Fruit fly (Drosophila melanogaster) whole organism, embryonic: Measurements from ENCODE around the gene CG14647.

Experiments used
- B-H2 ChIP-seq: fragments of 200-800 bp; sonication (Bioruptor generic); optimal IDR thresholded peaks from 2 replicates; lab custom pipeline; 2018; ENCODE audit warnings: missing biosample characterization, mild to moderate bottlenecking, missing genetic modification characterization
- CG10543 ChIP-seq: fragments of 200-800 bp; sonication (Bioruptor generic); optimal IDR thresholded peaks from 3 replicates; lab custom pipeline; 2017; ENCODE audit warnings: missing biosample characterization, mild to moderate bottlenecking, missing genetic modification characterization, moderate library complexity
- CG12071 ChIP-seq: fragments of 200-800 bp; sonication (Bioruptor generic); optimal IDR thresholded peaks from 3 replicates; lab custom pipeline; 2018; ENCODE audit warnings: missing biosample characterization, mild to moderate bottlenecking, missing genetic modification characterization
- CG12769 ChIP-seq: fragments of 200-800 bp; sonication (Bioruptor generic); optimal IDR thresholded peaks from 2 replicates; lab custom pipeline; 2019; ENCODE audit warnings: missing biosample characterization, mild to moderate bottlenecking, missing genetic modification characterization, moderate library complexity
- CG13287 ChIP-seq: fragments of 200-800 bp; sonication (Bioruptor generic); IDR thresholded peaks from 2 replicates; pipeline ENCODE4 v1.3.6; 2022; ENCODE audit warnings: missing biosample characterization, missing genetic modification characterization; ENCODE audit not compliant: partially characterized antibody
- CG17186 ChIP-seq: fragments of 200-800 bp; sonication (Bioruptor generic); optimal IDR thresholded peaks from 3 replicates; lab custom pipeline; 2017; ENCODE audit warnings: missing biosample characterization, missing genetic modification reagents, missing genetic modification characterization
- CG18764 ChIP-seq: fragments of 200-800 bp; sonication (Bioruptor generic); optimal IDR thresholded peaks from 3 replicates; lab custom pipeline; 2016; ENCODE audit warnings: missing biosample characterization, missing genetic modification characterization
- CG30020 ChIP-seq: fragments of 200-800 bp; optimal IDR thresholded peaks from 2 replicates; lab custom pipeline; 2019; ENCODE audit warnings: missing biosample characterization, mild to moderate bottlenecking, missing genetic modification characterization, moderate library complexity
- CG31441 ChIP-seq: fragments of 200-800 bp; sonication (Bioruptor generic); IDR thresholded peaks from 2 replicates; pipeline ENCODE4 v1.3.6; 2022; ENCODE audit warnings: missing biosample characterization, missing genetic modification characterization
- CG34422 ChIP-seq: fragments of 200-800 bp; sonication (Bioruptor generic); IDR thresholded peaks from 3 replicates; pipeline ENCODE4 v1.3.6; 2022; ENCODE audit warnings: missing biosample characterization, missing genetic modification characterization
- CG3847 ChIP-seq: fragments of 200-800 bp; sonication (Bioruptor generic); IDR thresholded peaks from 2 replicates; pipeline ENCODE4 v1.3.6; 2022; ENCODE audit warnings: missing biosample characterization, missing genetic modification characterization
- CG42726 ChIP-seq: fragments of 200-800 bp; sonication (Bioruptor generic); IDR thresholded peaks from 2 replicates; pipeline ENCODE4 v1.3.6; 2022; ENCODE audit warnings: missing biosample characterization, missing genetic modification characterization; ENCODE audit not compliant: partially characterized antibody
- CG4424 ChIP-seq: fragments of 200-800 bp; sonication (Bioruptor generic); optimal IDR thresholded peaks from 3 replicates; lab custom pipeline; 2016; ENCODE audit warnings: missing biosample characterization, missing genetic modification characterization
- CG6175 ChIP-seq: fragments of 200-800 bp; sonication (Bioruptor generic); IDR thresholded peaks from 3 replicates; pipeline ENCODE4 v1.3.6; 2022; ENCODE audit warnings: missing biosample characterization, missing genetic modification characterization
- CG6765 ChIP-seq: fragments of 200-800 bp; sonication (Bioruptor generic); optimal IDR thresholded peaks from 3 replicates; lab custom pipeline; 2017; ENCODE audit warnings: missing biosample characterization, mild to moderate bottlenecking, missing genetic modification characterization
- CG7271 ChIP-seq: fragments of 200-800 bp; sonication (Bioruptor generic); optimal IDR thresholded peaks from 2 replicates; lab custom pipeline; 2018; ENCODE audit warnings: missing biosample characterization, mild to moderate bottlenecking, missing genetic modification characterization, moderate library complexity
- CG7786 ChIP-seq: fragments of 200-800 bp; sonication (Bioruptor generic); optimal IDR thresholded peaks from 2 replicates; lab custom pipeline; 2016; ENCODE audit warnings: missing biosample characterization, missing genetic modification characterization
- CG9876 ChIP-seq: fragments of 200-800 bp; sonication (Bioruptor generic); optimal IDR thresholded peaks from 2 replicates; lab custom pipeline; 2016; ENCODE audit warnings: missing biosample characterization, missing genetic modification characterization
- CTCF ChIP-seq: fragments of 200-800 bp; sonication (Bioruptor generic); optimal IDR thresholded peaks from 2 replicates; lab custom pipeline; 2017; ENCODE audit warnings: missing biosample characterization, mild to moderate bottlenecking, missing genetic modification characterization, moderate library complexity
- Dll ChIP-seq: fragments of 200-800 bp; sonication (Bioruptor generic); IDR thresholded peaks from 4 replicates; pipeline ENCODE4 v1.3.6; 2022; ENCODE audit warnings: missing biosample characterization, missing genetic modification characterization; ENCODE audit not compliant: partially characterized antibody
- E2f2 ChIP-seq: fragments of 200-800 bp; sonication (Bioruptor generic); IDR thresholded peaks from 2 replicates; pipeline ENCODE4 v1.3.6; 2022; ENCODE audit warnings: missing biosample characterization, missing genetic modification characterization
- Fer2 ChIP-seq: fragments of 200-800 bp; sonication (Bioruptor generic); optimal IDR thresholded peaks from 2 replicates; lab custom pipeline; 2018; ENCODE audit warnings: missing biosample characterization, mild to moderate bottlenecking, missing genetic modification characterization, moderate library complexity
- MESR4 ChIP-seq: fragments of 200-800 bp; sonication (Bioruptor generic); optimal IDR thresholded peaks from 2 replicates; lab custom pipeline; 2018; ENCODE audit warnings: missing biosample characterization, mild to moderate bottlenecking, missing genetic modification characterization, moderate library complexity
- NK7.1 ChIP-seq: fragments of 200-800 bp; sonication (Bioruptor generic); optimal IDR thresholded peaks from 3 replicates; lab custom pipeline; 2016; ENCODE audit warnings: missing biosample characterization, missing genetic modification characterization
- Ssrp ChIP-seq: fragments of 200-800 bp; sonication (Bioruptor generic); optimal IDR thresholded peaks from 2 replicates; lab custom pipeline; 2018; ENCODE audit warnings: missing biosample characterization, mild to moderate bottlenecking, missing genetic modification characterization, moderate library complexity
- YL-1 ChIP-seq: fragments of 200-800 bp; sonication (Bioruptor generic); optimal IDR thresholded peaks from 3 replicates; lab custom pipeline; 2017; ENCODE audit warnings: missing biosample characterization, mild to moderate bottlenecking, missing genetic modification characterization
- bbx ChIP-seq: fragments of 200-800 bp; sonication (Bioruptor generic); IDR thresholded peaks from 2 replicates; pipeline ENCODE4 v1.3.6; 2022; ENCODE audit warnings: missing biosample characterization, missing genetic modification characterization; ENCODE audit not compliant: partially characterized antibody
- bigmax ChIP-seq: fragments of 200-800 bp; sonication (Bioruptor generic); optimal IDR thresholded peaks from 2 replicates; lab custom pipeline; 2018; ENCODE audit warnings: missing biosample characterization, mild to moderate bottlenecking, missing genetic modification characterization
- cg ChIP-seq: fragments of 200-800 bp; sonication (Bioruptor generic); optimal IDR thresholded peaks from 3 replicates; lab custom pipeline; 2019; ENCODE audit warnings: missing biosample characterization, mild to moderate bottlenecking, missing genetic modification characterization, moderate library complexity
- ems ChIP-seq: fragments of 200-800 bp; sonication (Bioruptor generic); optimal IDR thresholded peaks from 3 replicates; lab custom pipeline; 2016; ENCODE audit warnings: missing biosample characterization, missing genetic modification characterization
- grau ChIP-seq: fragments of 200-800 bp; optimal IDR thresholded peaks from 3 replicates; lab custom pipeline; 2019; ENCODE audit warnings: missing biosample characterization, mild to moderate bottlenecking, missing genetic modification characterization, moderate library complexity
- insv ChIP-seq, 2 experiments: fragments of 200-800 bp; sonication (Bioruptor generic); optimal IDR thresholded peaks; 3 replicates each; lab custom pipeline; 2016 to 2018; ENCODE audit warnings: missing biosample characterization in 2 of 2, missing genetic modification characterization in 2 of 2
- lilli ChIP-seq: fragments of 200-800 bp; sonication (Bioruptor generic); optimal IDR thresholded peaks from 3 replicates; lab custom pipeline; 2016; ENCODE audit warnings: missing biosample characterization, missing genetic modification characterization
- mld ChIP-seq: fragments of 200-800 bp; sonication (Bioruptor generic); IDR thresholded peaks from 3 replicates; pipeline ENCODE4 v1.3.6; 2022; ENCODE audit warnings: missing biosample characterization, missing genetic modification characterization; ENCODE audit not compliant: partially characterized antibody
- nerfin-2 ChIP-seq: fragments of 200-800 bp; sonication (Bioruptor generic); IDR thresholded peaks from 2 replicates; pipeline ENCODE4 v1.3.6; 2022; ENCODE audit warnings: missing biosample characterization, missing genetic modification characterization; ENCODE audit not compliant: partially characterized antibody
- phol ChIP-seq: fragments of 200-800 bp; sonication (Bioruptor generic); optimal IDR thresholded peaks from 3 replicates; lab custom pipeline; 2018; ENCODE audit warnings: missing biosample characterization, mild to moderate bottlenecking, missing genetic modification characterization, moderate library complexity
- pita ChIP-seq: fragments of 200-800 bp; sonication (Bioruptor generic); optimal IDR thresholded peaks from 2 replicates; lab custom pipeline; 2017; ENCODE audit warnings: missing biosample characterization, mild to moderate bottlenecking, missing genetic modification characterization
- sd ChIP-seq: fragments of 200-800 bp; sonication (Bioruptor generic); optimal IDR thresholded peaks from 3 replicates; lab custom pipeline; 2018; ENCODE audit warnings: missing biosample characterization, mild to moderate bottlenecking, missing genetic modification characterization, moderate library complexity
- sens-2 ChIP-seq: fragments of 200-800 bp; sonication (Bioruptor generic); IDR thresholded peaks from 2 replicates; pipeline ENCODE4 v1.3.6; 2022; ENCODE audit warnings: missing biosample characterization, missing genetic modification characterization
- sim ChIP-seq: fragments of 200-800 bp; sonication (Bioruptor generic); IDR thresholded peaks from 2 replicates; pipeline ENCODE4 v1.3.6; 2022; ENCODE audit warnings: missing biosample characterization, missing genetic modification characterization
- sima ChIP-seq: fragments of 200-800 bp; sonication (Bioruptor generic); optimal IDR thresholded peaks from 2 replicates; lab custom pipeline; 2016; ENCODE audit warnings: missing biosample characterization, missing genetic modification characterization
- sob ChIP-seq: fragments of 200-800 bp; sonication (Bioruptor generic); IDR thresholded peaks from 2 replicates; pipeline ENCODE4 v1.3.6; 2022; ENCODE audit warnings: missing biosample characterization, missing genetic modification characterization
- sr ChIP-seq: fragments of 200-800 bp; sonication (Bioruptor generic); IDR thresholded peaks from 3 replicates; pipeline ENCODE4 v1.3.6; 2022; ENCODE audit warnings: missing biosample characterization, missing genetic modification characterization
- sug ChIP-seq: fragments of 200-800 bp; optimal IDR thresholded peaks from 2 replicates; lab custom pipeline; 2019; ENCODE audit warnings: missing biosample characterization, mild to moderate bottlenecking, missing genetic modification characterization, moderate library complexity
- unpg ChIP-seq: fragments of 200-800 bp; sonication (Bioruptor generic); optimal IDR thresholded peaks from 3 replicates; lab custom pipeline; 2018; ENCODE audit warnings: missing biosample characterization, mild to moderate bottlenecking, missing genetic modification characterization, moderate library complexity
- wek ChIP-seq: fragments of 200-800 bp; sonication (Bioruptor generic); optimal IDR thresholded peaks from 3 replicates; lab custom pipeline; 2018; ENCODE audit warnings: missing biosample characterization, mild to moderate bottlenecking, missing genetic modification characterization, moderate library complexity
- wor ChIP-seq: fragments of 200-800 bp; sonication (Bioruptor generic); IDR thresholded peaks from 2 replicates; pipeline ENCODE4 v1.3.6; 2022; ENCODE audit warnings: missing biosample characterization, missing genetic modification characterization
- zen ChIP-seq: fragments of 200-800 bp; sonication (Bioruptor generic); optimal IDR thresholded peaks from 3 replicates; lab custom pipeline; 2018; ENCODE audit warnings: missing biosample characterization, mild to moderate bottlenecking, missing genetic modification characterization, moderate library complexity

Gene CG14647

DNA sequence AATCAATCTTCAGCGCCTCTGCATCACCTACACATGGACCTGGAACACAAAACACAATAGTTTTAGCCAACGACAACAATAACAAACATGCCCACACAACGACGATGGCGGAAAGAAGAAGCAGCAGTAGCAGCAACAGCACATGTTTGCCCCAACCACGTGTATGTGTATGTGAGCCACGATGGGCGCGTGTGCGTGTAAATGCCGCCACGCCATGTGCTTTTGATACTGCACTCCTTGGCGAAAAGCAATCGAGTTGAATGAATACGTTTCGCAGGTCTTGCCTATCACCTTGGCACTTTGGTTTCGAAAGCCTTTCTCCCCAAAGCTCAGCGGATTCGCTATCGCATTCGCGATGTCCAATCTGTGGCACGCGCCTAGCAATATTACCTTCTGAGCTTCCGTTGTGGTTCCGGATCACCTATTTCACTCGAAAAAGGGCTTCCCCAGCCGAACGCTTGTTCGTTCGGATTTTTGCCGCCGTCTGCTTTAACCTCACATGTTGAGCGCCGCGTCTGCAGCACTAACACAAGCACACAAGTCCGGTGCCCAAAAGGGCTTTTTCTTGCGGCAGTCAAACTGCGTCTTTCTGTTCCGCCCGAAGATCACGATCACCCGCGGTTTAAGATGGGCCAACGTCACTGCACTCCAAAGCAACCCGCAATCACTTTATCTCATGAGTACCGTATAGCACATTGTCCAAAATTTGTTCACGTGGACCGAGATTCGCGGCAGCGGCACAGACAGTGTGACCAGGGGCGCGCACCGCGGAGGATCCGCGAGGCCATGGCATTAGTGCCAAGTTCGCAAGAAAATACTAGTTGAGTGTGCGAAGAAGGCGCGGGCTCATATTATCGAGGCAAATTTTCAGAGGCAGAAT lies 28.5 kb downstream of the CG14647 start, which contains the start of gene srl (continued):
- TF ChIP-seq sima (GFP tag; lab: Kevin White, UChicago) (no peak), mld (GFP tag; lab: Robert Waterston, UW) (no peak), sug (tag; lab: Kevin White, UChicago) (peak; percentile 44), sim (GFP tag; lab: Robert Waterston, UW) (no peak), CG4424 (GFP tag; lab: Kevin White, UChicago) (no peak), grau (tag; lab: Kevin White, UChicago) (no peak), MESR4 (GFP tag; lab: Kevin White, UChicago) (peak; percentile 95), YL-1 (GFP tag; lab: Kevin White, UChicago) (peak; percentile 94), CG7786 (GFP tag; lab: Kevin White, UChicago) (no peak), CG17186 (GFP tag; lab: Kevin White, UChicago) (peak; percentile 93), insv (GFP tag; optimal IDR thresholded peaks at IDR 0.05; lab: Kevin White, UChicago) (no peak), zen (no peak), sob (GFP tag; lab: Robert Waterston, UW) (peak; percentile 11; the same call in 1 of the 2 replicates), NK7.1 (GFP tag; lab: Kevin White, UChicago) (no peak), CG6765 (no peak), cg (GFP tag; lab: Kevin White, UChicago) (peak; percentile 85), CG12071 (GFP tag; lab: Kevin White, UChicago) (no peak), CTCF (peak; percentile 4), CG42726 (0 out of 2 replicates have a peak, but pooled peaks have one; percentile 10), sens-2 (GFP tag; lab: Robert Waterston, UW) (no peak), nerfin-2 (GFP tag; lab: Robert Waterston, UW) (no peak; the same call in 1 of the 2 replicates), unpg (no peak), CG18764 (GFP tag; lab: Kevin White, UChicago) (no peak), CG9876 (GFP tag; lab: Kevin White, UChicago) (no peak), bbx (GFP tag; lab: Robert Waterston, UW) (0 out of 2 replicates have a peak, but pooled peaks have one; percentile 41), CG31441 (no peak), sr (GFP tag; lab: Robert Waterston, UW) (peak; percentile 76), CG3847 (GFP tag; lab: Robert Waterston, UW) (peak; percentile 48), sd (tag; lab: Kevin White, UChicago) (no peak), phol (tag; lab: Kevin White, UChicago) (peak; percentile 33), CG6175 (GFP tag; lab: Robert Waterston, UW) (peak; percentile 69; the same call in 1 of the 3 replicates), E2f2 (GFP tag; lab: Robert Waterston, UW) (peak; percentile 83), bigmax (GFP tag; lab: Kevin White, UChicago) (peak; percentile 97), Ssrp (tag; lab: Kevin White, UChicago) (no peak), Fer2 (tag; lab: Kevin White, UChicago) (no peak), CG34422 (GFP tag; lab: Robert Waterston, UW) (peak; percentile 94), pita (no peak), CG13287 (peak; percentile 52; the same call in 1 of the 2 replicates), B-H2 (no peak), CG30020 (tag; lab: Kevin White, UChicago) (peak; percentile 50), lilli (GFP tag; lab: Kevin White, UChicago) (peak; percentile 3), wor (GFP tag; lab: Robert Waterston, UW) (no peak), Dll (peak; percentile 55; the same call in 1 of the 4 replicates), CG12769 (tag; lab: Kevin White, UChicago) (peak; percentile 44), CG10543 (GFP tag; lab: Kevin White, UChicago) (peak; percentile 51), wek (peak; percentile 42), ems (GFP tag; lab: Kevin White, UChicago) (no peak), CG7271 (no peak)
